Worm (Caenorhabditis elegans) whole organism, L3 larva: Measurements from ENCODE around the gene F09E5.3.

ENCODE experiments used
- R02D3.7 ChIP-seq: fragments of 150-350 bp; optimal IDR thresholded peaks from 2 replicates; lab custom pipeline; 2014; ENCODE audit warnings: missing biosample characterization, missing genetic modification characterization
- ZK546.5 ChIP-seq: sonication (generic microtip); optimal IDR thresholded peaks from 2 replicates; lab custom pipeline; 2017; ENCODE audit warnings: missing biosample characterization, missing genetic modification characterization
- ama-1 ChIP-seq: fragments of 150-350 bp; optimal IDR thresholded peaks from 2 replicates; lab custom pipeline; 2018
- ceh-28 ChIP-seq: fragments of 150-350 bp; optimal IDR thresholded peaks from 2 replicates; lab custom pipeline; 2014; ENCODE audit warnings: missing biosample characterization, missing genetic modification reagents, missing genetic modification characterization
- ceh-82 ChIP-seq: fragments of 150-350 bp; optimal IDR thresholded peaks from 2 replicates; lab custom pipeline; 2014; ENCODE audit warnings: missing biosample characterization, missing genetic modification characterization
- ceh-9 ChIP-seq: sonication (generic microtip); optimal IDR thresholded peaks from 2 replicates; lab custom pipeline; 2018; ENCODE audit warnings: missing biosample characterization, missing genetic modification characterization
- egl-27 ChIP-seq: sonication (generic microtip); optimal IDR thresholded peaks from 4 replicates; lab custom pipeline; 2017; ENCODE audit warnings: missing biosample characterization, missing genetic modification reagents, missing genetic modification characterization
- egl-5 ChIP-seq: fragments of 150-350 bp; optimal IDR thresholded peaks from 2 replicates; lab custom pipeline; 2017; ENCODE audit warnings: missing biosample characterization, missing genetic modification reagents, missing genetic modification characterization, inconsistent platforms
- elt-1 ChIP-seq: fragments of 150-350 bp; optimal IDR thresholded peaks from 2 replicates; lab custom pipeline; 2014; ENCODE audit warnings: missing biosample characterization, missing genetic modification characterization
- elt-2 ChIP-seq: sonication (generic microtip); optimal IDR thresholded peaks from 2 replicates; lab custom pipeline; 2016; ENCODE audit warnings: missing genetic modification reagents, mild to moderate bottlenecking, missing genetic modification characterization, missing compliant biosample characterization
- elt-3 ChIP-seq, 3 experiments: fragments of 150-350 bp in 1 of 3; sonication (generic microtip) in 2 of 3; optimal IDR thresholded peaks; 2 replicates in 2 of 3; 4 replicates in 1 of 3; lab custom pipeline; 2014 to 2017; ENCODE audit warnings: missing biosample characterization in 3 of 3, missing genetic modification characterization in 3 of 3
- eor-1 ChIP-seq, 2 experiments: fragments of 150-350 bp; optimal IDR thresholded peaks; 2 replicates each; lab custom pipeline; 2014 to 2018; ENCODE audit warnings: missing biosample characterization in 2 of 2, missing genetic modification characterization in 2 of 2
- fkh-10 ChIP-seq: sonication (generic microtip); optimal IDR thresholded peaks from 2 replicates; lab custom pipeline; 2017; ENCODE audit warnings: missing biosample characterization, missing genetic modification reagents, missing genetic modification characterization
- fos-1 ChIP-seq: fragments of 150-350 bp; optimal IDR thresholded peaks from 2 replicates; lab custom pipeline; 2014; ENCODE audit warnings: missing biosample characterization, missing genetic modification characterization
- hmg-11 ChIP-seq: sonication (generic microtip); optimal IDR thresholded peaks from 2 replicates; lab custom pipeline; 2016; ENCODE audit warnings: missing genetic modification characterization, missing compliant biosample characterization
- jun-1 ChIP-seq: fragments of 150-350 bp; optimal IDR thresholded peaks from 2 replicates; lab custom pipeline; 2014; ENCODE audit warnings: missing biosample characterization, missing genetic modification reagents, missing genetic modification characterization
- lin-39 ChIP-seq: fragments of 150-350 bp; optimal IDR thresholded peaks from 2 replicates; lab custom pipeline; 2018; ENCODE audit warnings: missing biosample characterization, missing genetic modification reagents, missing genetic modification characterization
- lsy-12 ChIP-seq: sonication (generic microtip); optimal IDR thresholded peaks from 2 replicates; lab custom pipeline; 2016; ENCODE audit warnings: mild to moderate bottlenecking, missing genetic modification characterization, missing compliant biosample characterization
- mdl-1 ChIP-seq: fragments of 150-350 bp; optimal IDR thresholded peaks from 2 replicates; lab custom pipeline; 2014; ENCODE audit warnings: missing biosample characterization, missing genetic modification characterization
- nfya-1 ChIP-seq: sonication (generic microtip); optimal IDR thresholded peaks from 2 replicates; lab custom pipeline; 2017; ENCODE audit warnings: missing genetic modification characterization, mild to moderate bottlenecking, missing compliant biosample characterization, antibody characterized with exemption, moderate library complexity; ENCODE audit not compliant: insufficient read depth
- nhr-11 ChIP-seq: fragments of 150-350 bp; optimal IDR thresholded peaks from 2 replicates; lab custom pipeline; 2014; ENCODE audit warnings: missing biosample characterization, missing genetic modification characterization
- nhr-12 ChIP-seq: fragments of 150-350 bp; optimal IDR thresholded peaks from 2 replicates; lab custom pipeline; 2014; ENCODE audit warnings: missing biosample characterization, missing genetic modification characterization
- nhr-23 ChIP-seq: fragments of 150-350 bp; optimal IDR thresholded peaks from 2 replicates; lab custom pipeline; 2014; ENCODE audit warnings: missing biosample characterization, missing genetic modification reagents, missing genetic modification characterization
- nhr-237 ChIP-seq: fragments of 150-350 bp; optimal IDR thresholded peaks from 2 replicates; lab custom pipeline; 2014; ENCODE audit warnings: missing biosample characterization, missing genetic modification characterization
- nhr-25 ChIP-seq: sonication (generic microtip); optimal IDR thresholded peaks from 2 replicates; lab custom pipeline; 2017; ENCODE audit warnings: missing biosample characterization, missing genetic modification characterization
- nhr-28 ChIP-seq: fragments of 150-350 bp; optimal IDR thresholded peaks from 2 replicates; lab custom pipeline; 2014; ENCODE audit warnings: missing biosample characterization, missing genetic modification characterization
- nhr-43 ChIP-seq: sonication (generic microtip); optimal IDR thresholded peaks from 2 replicates; lab custom pipeline; 2016; ENCODE audit warnings: mild to moderate bottlenecking, missing genetic modification characterization, missing compliant biosample characterization; ENCODE audit not compliant: poor library complexity, severe bottlenecking
- nhr-76 ChIP-seq: fragments of 150-350 bp; sonication (generic microtip); optimal IDR thresholded peaks from 5 replicates; lab custom pipeline; 2014; ENCODE audit warnings: missing biosample characterization, missing genetic modification characterization
- nhr-77 ChIP-seq: fragments of 150-350 bp; optimal IDR thresholded peaks from 2 replicates; lab custom pipeline; 2014; ENCODE audit warnings: missing biosample characterization, missing genetic modification characterization
- pha-4 ChIP-seq: fragments of 150-350 bp; optimal IDR thresholded peaks from 2 replicates; lab custom pipeline; 2014; ENCODE audit warnings: missing biosample characterization, missing genetic modification reagents, missing genetic modification characterization
- pqm-1 ChIP-seq: fragments of 150-350 bp; optimal IDR thresholded peaks from 2 replicates; lab custom pipeline; 2017; ENCODE audit warnings: missing biosample characterization, missing genetic modification characterization, inconsistent platforms
- skn-1 ChIP-seq: fragments of 150-350 bp; optimal IDR thresholded peaks from 2 replicates; lab custom pipeline; 2014; ENCODE audit warnings: missing biosample characterization, missing genetic modification characterization
- snpc-4 ChIP-seq: fragments of 150-350 bp; optimal IDR thresholded peaks from 2 replicates; lab custom pipeline; 2014; ENCODE audit warnings: missing biosample characterization, missing genetic modification characterization
- unc-62 ChIP-seq: fragments of 150-350 bp; sonication (generic microtip); optimal IDR thresholded peaks from 4 replicates; lab custom pipeline; 2014; ENCODE audit warnings: missing biosample characterization, missing genetic modification reagents, missing genetic modification characterization
- zag-1 ChIP-seq: fragments of 150-350 bp; optimal IDR thresholded peaks from 2 replicates; lab custom pipeline; 2014; ENCODE audit warnings: missing biosample characterization, missing genetic modification characterization
- ztf-11 ChIP-seq: fragments of 150-350 bp; optimal IDR thresholded peaks from 2 replicates; lab custom pipeline; 2014; ENCODE audit warnings: missing biosample characterization, missing genetic modification characterization

F09E5.3 gene

DNA sequence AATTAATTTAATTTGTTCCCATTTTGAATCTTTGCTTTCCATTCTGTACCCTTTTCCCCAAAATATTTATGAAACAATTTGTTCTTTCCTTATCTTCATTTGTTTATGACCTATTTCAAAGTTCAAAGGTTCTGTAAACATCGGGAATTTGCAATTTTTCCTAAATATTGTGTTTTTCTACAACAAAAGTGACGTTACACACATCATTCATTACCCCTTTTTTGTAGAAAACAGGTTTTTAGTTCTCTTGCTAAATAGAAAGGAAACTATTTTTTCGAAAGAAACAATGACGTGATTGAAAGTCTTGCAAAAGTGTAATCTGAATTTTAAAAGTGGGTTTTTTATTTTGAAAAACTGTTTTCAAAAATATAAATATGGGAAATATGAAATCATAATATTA lies 49.1 kb upstream of the F09E5.3 start:
- TF ChIP-seq pha-4 (tag; lab: Kevin White, UChicago) (peak; percentile 5), egl-27 (no peak), elt-1 (tag; lab: Kevin White, UChicago) (peak; percentile 15)

DNA sequence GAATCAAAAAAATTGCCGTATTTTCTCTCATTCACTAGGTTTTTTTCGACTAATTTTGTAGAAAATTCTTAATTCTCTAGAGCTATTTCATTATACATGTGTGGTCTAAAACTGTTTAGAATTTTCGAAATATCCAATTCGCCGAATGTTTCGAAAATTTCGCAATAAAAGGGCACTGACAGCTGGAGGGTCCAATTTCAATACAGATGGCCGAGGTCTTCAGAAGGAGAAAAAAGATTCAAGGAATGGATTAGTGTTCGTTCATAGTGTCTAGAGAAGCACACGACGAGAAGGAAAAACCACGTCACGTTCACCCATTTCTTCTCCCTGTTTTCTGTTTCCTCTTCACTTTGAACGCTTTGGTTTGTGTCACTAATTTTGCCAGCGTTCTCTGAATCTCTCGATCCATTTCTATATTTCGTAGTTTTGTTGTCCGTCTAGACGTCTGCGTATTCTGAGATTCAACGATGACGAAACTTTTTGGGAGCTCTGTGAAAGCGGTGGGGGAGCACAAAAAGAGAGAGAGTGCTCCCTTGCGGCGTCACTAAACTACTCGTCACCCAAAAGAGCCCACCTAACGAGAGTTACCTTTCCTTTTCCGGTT lies 47.7 kb upstream of the F09E5.3 start:
- TF ChIP-seq skn-1 (tag; lab: Kevin White, UChicago) (peak; percentile 76), R02D3.7 (tag; lab: Kevin White, UChicago) (no peak), elt-2 (peak; percentile 44), pqm-1 (tag; lab: Kevin White, UChicago) (peak; percentile 13), nhr-43 (tag; lab: Kevin White, UChicago) (no peak), nfya-1 (tag; lab: Kevin White, UChicago) (peak; percentile 83), elt-1 (tag; lab: Kevin White, UChicago) (peak; percentile 5), fkh-10 (GFP tag; lab: Kevin White, UChicago) (peak; percentile 78), ama-1 (lab: Kevin White, UChicago) (no peak), egl-5 (tag; lab: Kevin White, UChicago) (peak; percentile 29), pha-4 (tag; lab: Kevin White, UChicago) (peak; percentile 87), jun-1 (peak; percentile 62), ceh-82 (no peak), ceh-28 (tag; lab: Kevin White, UChicago) (peak; percentile 57), mdl-1 (tag; lab: Kevin White, UChicago) (peak; percentile 34), ceh-9 (tag; lab: Kevin White, UChicago) (no peak), hmg-11 (tag; lab: Kevin White, UChicago) (peak; percentile 64), egl-27 (no peak), nhr-237 (no peak), nhr-11 (tag; lab: Kevin White, UChicago) (peak; percentile 23), snpc-4 (peak; percentile 16), eor-1 (tag; optimal IDR thresholded peaks at IDR 0.05; lab: Kevin White, UChicago) (no peak), nhr-28 (tag; lab: Kevin White, UChicago) (no peak), unc-62 (GFP tag; lab: Kevin White, UChicago) (no peak), lin-39 (tag; lab: Kevin White, UChicago) (peak; percentile 80)

DNA sequence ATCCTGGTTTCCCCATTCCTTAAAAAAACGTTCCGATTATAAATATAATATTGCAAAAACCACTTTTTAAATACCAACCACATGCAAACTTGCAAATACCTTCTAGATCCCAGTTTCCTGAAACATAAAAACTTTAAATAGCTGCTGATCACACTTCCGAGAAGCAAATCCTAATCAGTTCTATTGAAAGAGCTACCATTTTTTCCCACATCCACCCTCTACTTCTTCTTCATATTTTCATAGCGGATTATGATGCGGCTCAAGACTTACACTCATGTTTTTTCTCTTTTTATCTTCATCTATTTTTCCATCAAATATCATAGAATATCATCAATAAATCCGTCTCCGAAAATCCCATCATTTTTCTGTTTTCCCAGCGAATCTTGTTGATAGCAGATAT lies 46.9 kb upstream of the F09E5.3 start:
- no peak for TF ChIP-seq ztf-11
- no peak for TF ChIP-seq ZK546.5
- TF ChIP-seq nhr-76 (tag; lab: Kevin White, UChicago), result no peak
- TF ChIP-seq nhr-25 (tag; lab: Kevin White, UChicago), result no peak
- no peak for TF ChIP-seq unc-62 (GFP tag; lab: Kevin White, UChicago)
- TF ChIP-seq hmg-11 (tag; lab: Kevin White, UChicago), result no peak
- no peak for TF ChIP-seq ceh-82
- TF ChIP-seq nhr-12 (tag; lab: Kevin White, UChicago), result no peak
- no peak for TF ChIP-seq fos-1
- TF ChIP-seq lsy-12 (tag; lab: Kevin White, UChicago), result no peak
- TF ChIP-seq nhr-28 (tag; lab: Kevin White, UChicago), result no peak
- TF ChIP-seq nhr-77, result no peak
- no peak for TF ChIP-seq elt-3 (tag; optimal IDR thresholded peaks at IDR 0.05; lab: Kevin White, UChicago)
- TF ChIP-seq, all 47 proteins: peak for 0

DNA sequence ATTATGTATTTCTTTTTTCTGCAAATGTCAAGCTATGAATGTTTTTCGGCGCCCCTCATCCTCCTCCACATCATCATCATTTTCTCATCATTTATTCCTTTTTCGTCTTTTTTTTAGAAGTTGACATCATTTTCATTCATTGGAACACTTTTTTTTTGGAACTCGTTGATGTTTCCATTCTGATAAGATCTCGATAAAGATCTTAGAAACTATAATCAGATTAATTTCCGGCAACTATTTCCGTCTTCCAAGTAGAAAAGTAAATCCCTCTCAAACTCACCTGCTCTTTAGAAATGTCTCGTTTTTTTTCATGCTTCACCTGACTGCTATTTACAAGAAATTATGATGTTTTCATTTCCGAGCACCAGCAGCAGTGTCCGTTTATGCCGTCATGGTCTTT lies 44.9 kb upstream of the F09E5.3 start:
- TF ChIP-seq elt-1 (tag; lab: Kevin White, UChicago), result peak; percentile 90
- TF ChIP-seq nhr-11 (tag; lab: Kevin White, UChicago), result peak; percentile 42
- no peak for TF ChIP-seq zag-1 (tag; lab: Kevin White, UChicago)
- TF ChIP-seq nhr-23 (tag; lab: Kevin White, UChicago), result peak; percentile 37
